4 fruit fly cellular contexts compared by ENCODE assay signal in genomic region chr2L:14506694-14507093, dm6.
TF ChIP-seq lines count a peak whose summit lies in the region.

No protein-coding gene starts in this region.

- TF ChIP-seq CTCF in whole organism, embryonic (GFP tag; optimal IDR thresholded peaks at IDR 0.05; lab: Kevin White, UChicago), result no peak

TF ChIP-seq in whole organism, embryonic, 481 proteins besides CTCF, POLR2A, EP300 and RAD21:
- TF ChIP-seq Side (GFP tag; optimal IDR thresholded peaks at IDR 0.05; lab: Kevin White, UChicago) (no peak), CG3726 (GFP tag; IDR thresholded peaks at IDR 0.05; lab: Robert Waterston, UW) (no peak), bigmax (GFP tag; optimal IDR thresholded peaks at IDR 0.05; lab: Kevin White, UChicago) (no peak), CG2129 (GFP tag; IDR thresholded peaks at IDR 0.05; lab: Robert Waterston, UW; ENCODE audit: partially characterized antibody) (no peak), Med (GFP tag; lab: Kevin White, UChicago) (peak; percentile 6), nau (GFP tag; optimal IDR thresholded peaks at IDR 0.05; lab: Kevin White, UChicago) (peak; percentile 66), trh (GFP tag; optimal IDR thresholded peaks at IDR 0.05; lab: Kevin White, UChicago) (no peak), chm (GFP tag; IDR thresholded peaks at IDR 0.05; lab: Robert Waterston, UW) (0 out of 2 replicates have a peak, but pooled peaks have one; percentile 35), CG7987 (GFP tag; optimal IDR thresholded peaks at IDR 0.05; lab: Kevin White, UChicago) (no peak), YL-1 (GFP tag; optimal IDR thresholded peaks at IDR 0.05; lab: Kevin White, UChicago) (no peak), CG1792 (GFP tag; optimal IDR thresholded peaks at IDR 0.05; lab: Kevin White, UChicago) (no peak), CG17328 (GFP tag; IDR thresholded peaks at IDR 0.05; lab: Robert Waterston, UW) (peak; percentile 16; the same call in 1 of the 2 replicates), sens-2 (GFP tag; IDR thresholded peaks at IDR 0.05; lab: Robert Waterston, UW) (no peak), sens (GFP tag; lab: Kevin White, UChicago) (peak; percentile 24), bsh (GFP tag; optimal IDR thresholded peaks at IDR 0.05; lab: Kevin White, UChicago) (peak in 1 of 2 experiments; percentile 41), corto (GFP tag; optimal IDR thresholded peaks at IDR 0.05; lab: Kevin White, UChicago) (peak; percentile 7), gcm (GFP tag; optimal IDR thresholded peaks at IDR 0.05; lab: Kevin White, UChicago) (peak; percentile 61), CG13287 (GFP tag; IDR thresholded peaks at IDR 0.05; lab: Robert Waterston, UW; ENCODE audit: partially characterized antibody) (no peak), crol (GFP tag; IDR thresholded peaks at IDR 0.05; lab: Robert Waterston, UW) (0 out of 2 replicates have a peak, but pooled peaks have one; percentile 9)

TF ChIP-seq in whole organism, prepupa, 60 proteins besides CTCF, POLR2A, EP300 and RAD21 (continues in another document):
- TF ChIP-seq CG11294 (GFP tag; IDR thresholded peaks at IDR 0.05; lab: Robert Waterston, UW) (no peak), fd85E (GFP tag; optimal IDR thresholded peaks at IDR 0.05; lab: Kevin White, UChicago) (no peak), svp (GFP tag; lab: Kevin White, UChicago) (peak; percentile 71), Sox102F (GFP tag; optimal IDR thresholded peaks at IDR 0.05; lab: Kevin White, UChicago) (no peak), CG6276 (GFP tag; optimal IDR thresholded peaks at IDR 0.05; lab: Kevin White, UChicago) (no peak), CG6792 (GFP tag; optimal IDR thresholded peaks at IDR 0.05; lab: Kevin White, UChicago) (no peak), salr (GFP tag; optimal IDR thresholded peaks at IDR 0.05; lab: Kevin White, UChicago) (peak in 1 of 2 experiments; percentile 5), CG10669 (GFP tag; optimal IDR thresholded peaks at IDR 0.05; lab: Kevin White, UChicago) (no peak), dac (GFP tag; optimal IDR thresholded peaks at IDR 0.05; lab: Kevin White, UChicago) (no peak), pdm3 (GFP tag; optimal IDR thresholded peaks at IDR 0.05; lab: Kevin White, UChicago) (no peak), Eip78C (GFP tag; lab: Kevin White, UChicago) (peak; percentile 52), vri (GFP tag; optimal IDR thresholded peaks at IDR 0.05; lab: Kevin White, UChicago) (no peak), CG11902 (GFP tag; optimal IDR thresholded peaks at IDR 0.05; lab: Kevin White, UChicago) (no peak), CG3032 (tag; optimal IDR thresholded peaks at IDR 0.05; lab: Kevin White, UChicago) (no peak), CG6163 (GFP tag; IDR thresholded peaks at IDR 0.05; lab: Robert Waterston, UW) (peak; percentile 25; the same call in 1 of the 3 replicates), topi (GFP tag; optimal IDR thresholded peaks at IDR 0.05; lab: Kevin White, UChicago) (no peak), Sox15 (GFP tag; optimal IDR thresholded peaks at IDR 0.05; lab: Kevin White, UChicago) (no peak), achi (GFP tag; optimal IDR thresholded peaks at IDR 0.05; lab: Kevin White, UChicago) (no peak), CG8632 (GFP tag; optimal IDR thresholded peaks at IDR 0.05; lab: Kevin White, UChicago) (no peak), Ets96B (tag; optimal IDR thresholded peaks at IDR 0.05; lab: Kevin White, UChicago) (no peak), eg (GFP tag; IDR thresholded peaks at IDR 0.05; lab: Robert Waterston, UW) (no peak), Smox (GFP tag; optimal IDR thresholded peaks at IDR 0.05; lab: Kevin White, UChicago) (no peak), net (GFP tag; optimal IDR thresholded peaks at IDR 0.05; lab: Kevin White, UChicago) (peak; percentile 5), Blimp-1 (GFP tag; optimal IDR thresholded peaks at IDR 0.05; lab: Kevin White, UChicago) (no peak), CG6808 (GFP tag; optimal IDR thresholded peaks at IDR 0.05; lab: Kevin White, UChicago) (peak; percentile 3), CG34406 (GFP tag; optimal IDR thresholded peaks at IDR 0.05; lab: Kevin White, UChicago) (peak; percentile 0)

TF ChIP-seq in whole organism, pupa, 21 proteins besides CTCF, POLR2A, EP300 and RAD21:
- no peak for TF ChIP-seq CG8159 (tag; optimal IDR thresholded peaks at IDR 0.05; lab: Kevin White, UChicago)
- TF ChIP-seq Pif1A (GFP tag; optimal IDR thresholded peaks at IDR 0.05; lab: Kevin White, UChicago), result peak; percentile 7
- 0 out of 3 replicates have a peak, but pooled peaks have one; percentile 34 for TF ChIP-seq CG4496 (GFP tag; IDR thresholded peaks at IDR 0.05; lab: Robert Waterston, UW)

TF ChIP-seq in whole organism, wandering third instar larva, 38 proteins besides CTCF, POLR2A, EP300 and RAD21:
- TF ChIP-seq dmrt93B (GFP tag; optimal IDR thresholded peaks at IDR 0.05; lab: Kevin White, UChicago), result no peak
- peak; percentile 5 for TF ChIP-seq brk (GFP tag; optimal IDR thresholded peaks at IDR 0.05; lab: Kevin White, UChicago)
- TF ChIP-seq fru (GFP tag; optimal IDR thresholded peaks at IDR 0.05; lab: Kevin White, UChicago), result peak; percentile 2
TF ChIP-seq in whole organism, wandering third instar larva: peak in this region for 2.
